Worm (Caenorhabditis elegans): ENCODE results near the gene gad-2.

Gene gad-2

ce11 chrX:7397935-7398334, 4.7 kb downstream of the gad-2 start, which contains the start of gene C10A4.13:
C10A4.13 (minus strand) TSS chrX:7398035.
- TF ChIP-seq lin-32 (GFP tag; optimal IDR thresholded peaks at IDR 0.05), result no peak
- TF ChIP-seq ztf-11 (tag; optimal IDR thresholded peaks at IDR 0.05), result no peak
- TF ChIP-seq M03D4.4 (tag; optimal IDR thresholded peaks at IDR 0.05), result no peak

ce11 chrX:7398584-7398983, 5.3 kb downstream of the gad-2 start, which contains the start of gene C10A4.10:
C10A4.10 (plus strand) TSS chrX:7398884.
- TF ChIP-seq hlh-1 (tag; optimal IDR thresholded peaks at IDR 0.05) (no peak), ces-1 (GFP tag; optimal IDR thresholded peaks at IDR 0.05) (no peak), elt-1 (tag; optimal IDR thresholded peaks at IDR 0.05; ENCODE audit: borderline replicate concordance, insufficient read depth) (no peak), nhr-12 (tag; optimal IDR thresholded peaks at IDR 0.05) (no peak), elt-3 (tag; optimal IDR thresholded peaks at IDR 0.05) (no peak), mep-1 (tag; optimal IDR thresholded peaks at IDR 0.05) (no peak), unc-120 (tag; optimal IDR thresholded peaks at IDR 0.05; ENCODE audit: poor library complexity, severe bottlenecking) (no peak), nhr-76 (tag; optimal IDR thresholded peaks at IDR 0.05) (no peak), unc-39 (tag; optimal IDR thresholded peaks at IDR 0.05) (no peak), lin-13 (tag; optimal IDR thresholded peaks at IDR 0.05) (no peak), ham-2 (GFP tag; optimal IDR thresholded peaks at IDR 0.05) (no peak), lsy-2 (tag; optimal IDR thresholded peaks at IDR 0.05) (no peak), nhr-2 (tag; optimal IDR thresholded peaks at IDR 0.05) (no peak), ceh-39 (tag; optimal IDR thresholded peaks at IDR 0.05) (no peak), zip-8 (tag; optimal IDR thresholded peaks at IDR 0.05) (no peak), sptf-1 (tag; optimal IDR thresholded peaks at IDR 0.05) (no peak), snpc-4 (tag; optimal IDR thresholded peaks at IDR 0.05) (no peak), ztf-11 (tag; optimal IDR thresholded peaks at IDR 0.05) (no peak), tbx-8 (GFP tag; optimal IDR thresholded peaks at IDR 0.05) (no peak), bed-3 (GFP tag; optimal IDR thresholded peaks at IDR 0.05) (no peak)

- no peak for TF ChIP-seq sptf-1 (tag; optimal IDR thresholded peaks at IDR 0.05)
- no peak for TF ChIP-seq nhr-28 (tag; optimal IDR thresholded peaks at IDR 0.05)
- TF ChIP-seq ceh-39 (tag; optimal IDR thresholded peaks at IDR 0.05), result no peak
- no peak for TF ChIP-seq lin-32 (GFP tag; optimal IDR thresholded peaks at IDR 0.05)
- TF ChIP-seq tbx-8 (GFP tag; optimal IDR thresholded peaks at IDR 0.05), result no peak
- no peak for TF ChIP-seq M03D4.4 (tag; optimal IDR thresholded peaks at IDR 0.05)
- TF ChIP-seq ces-1 (GFP tag; optimal IDR thresholded peaks at IDR 0.05), result no peak
Measured at ce11 chrX:7400788-7401187, 7.5 kb downstream of the gad-2 start, which contains the start of gene C10A4.4. C10A4.4 (plus strand) TSS chrX:7401088.

ce11 chrX:7404551-7404950, 11.3 kb downstream of the gad-2 start:
- TF ChIP-seq flh-1 (GFP tag; optimal IDR thresholded peaks at IDR 0.05) (no peak), sptf-1 (tag; optimal IDR thresholded peaks at IDR 0.05) (no peak), mls-2 (tag; optimal IDR thresholded peaks at IDR 0.05) (no peak), lin-13 (tag; optimal IDR thresholded peaks at IDR 0.05) (no peak), bed-3 (GFP tag; optimal IDR thresholded peaks at IDR 0.05) (no peak), ceh-83 (GFP tag; optimal IDR thresholded peaks at IDR 0.05) (no peak), nhr-12 (tag; optimal IDR thresholded peaks at IDR 0.05) (no peak), mep-1 (tag; optimal IDR thresholded peaks at IDR 0.05) (no peak), lin-32 (GFP tag; optimal IDR thresholded peaks at IDR 0.05) (no peak), ham-2 (GFP tag; optimal IDR thresholded peaks at IDR 0.05) (no peak), M03D4.4 (tag; optimal IDR thresholded peaks at IDR 0.05) (no peak)

ce11 chrX:7405393-7405792, 12.1 kb downstream of the gad-2 start, which contains the start of gene C10A4.3:
C10A4.3 (plus strand) TSS chrX:7405693.
- TF ChIP-seq ces-1 (GFP tag; optimal IDR thresholded peaks at IDR 0.05) (peak; percentile 8), hlh-1 (tag; optimal IDR thresholded peaks at IDR 0.05) (no peak), cnd-1 (tag; optimal IDR thresholded peaks at IDR 0.05) (no peak), zip-8 (tag; optimal IDR thresholded peaks at IDR 0.05) (no peak)

- no peak for TF ChIP-seq ceh-83 (GFP tag; optimal IDR thresholded peaks at IDR 0.05)
- TF ChIP-seq lin-32 (GFP tag; optimal IDR thresholded peaks at IDR 0.05), result no peak
- TF ChIP-seq unc-120 (tag; optimal IDR thresholded peaks at IDR 0.05; ENCODE audit: poor library complexity, severe bottlenecking), result no peak
- TF ChIP-seq mls-2 (tag; optimal IDR thresholded peaks at IDR 0.05), result no peak
- TF ChIP-seq nhr-28 (tag; optimal IDR thresholded peaks at IDR 0.05), result no peak
- TF ChIP-seq zip-8 (tag; optimal IDR thresholded peaks at IDR 0.05), result no peak
- no peak for TF ChIP-seq tbx-8 (GFP tag; optimal IDR thresholded peaks at IDR 0.05)
- no peak for TF ChIP-seq hlh-1 (tag; optimal IDR thresholded peaks at IDR 0.05)
- no peak for TF ChIP-seq mab-5 (tag; optimal IDR thresholded peaks at IDR 0.05)
- TF ChIP-seq lin-13 (tag; optimal IDR thresholded peaks at IDR 0.05), result no peak
- no peak for TF ChIP-seq elt-3 (tag; optimal IDR thresholded peaks at IDR 0.05)
- TF ChIP-seq nhr-12 (tag; optimal IDR thresholded peaks at IDR 0.05), result no peak
- TF ChIP-seq M03D4.4 (tag; optimal IDR thresholded peaks at IDR 0.05), result no peak
- no peak for TF ChIP-seq mep-1 (tag; optimal IDR thresholded peaks at IDR 0.05)
- TF ChIP-seq blmp-1 (tag; optimal IDR thresholded peaks at IDR 0.05), result no peak
- TF ChIP-seq nhr-2 (tag; optimal IDR thresholded peaks at IDR 0.05), result no peak
- TF ChIP-seq ceh-43 (GFP tag; optimal IDR thresholded peaks at IDR 0.05), result no peak
- no peak for TF ChIP-seq ceh-39 (tag; optimal IDR thresholded peaks at IDR 0.05)
- TF ChIP-seq unc-39 (tag; optimal IDR thresholded peaks at IDR 0.05), result no peak
Measured at ce11 chrX:7407749-7408148, 14.5 kb downstream of the gad-2 start.
